Worm (Caenorhabditis elegans): Measurements from ENCODE around the gene his-3.

ce11 chrV:16055031-16055430, 14.4 kb downstream of the his-3 start, which contains the start of gene F14H3.4:
- TF ChIP-seq snpc-4 (tag; optimal IDR thresholded peaks at IDR 0.05), result no peak
- no peak for TF ChIP-seq zip-8 (tag; optimal IDR thresholded peaks at IDR 0.05)
- TF ChIP-seq unc-62 (GFP tag; optimal IDR thresholded peaks at IDR 0.05), result no peak
- TF ChIP-seq nhr-28 (tag; optimal IDR thresholded peaks at IDR 0.05), result no peak
- TF ChIP-seq nhr-237 (tag; optimal IDR thresholded peaks at IDR 0.05), result no peak
- TF ChIP-seq tbx-8 (GFP tag; optimal IDR thresholded peaks at IDR 0.05), result no peak
- TF ChIP-seq ztf-11 (tag; optimal IDR thresholded peaks at IDR 0.05), result no peak
- no peak for TF ChIP-seq lsy-2 (tag; optimal IDR thresholded peaks at IDR 0.05)
